Fruit fly (Drosophila melanogaster): ENCODE results near the gene Ipp.
A peak's percentile ranks its signal among the peaks of the same experiment; 100 is the strongest.

Ipp gene

DNA sequence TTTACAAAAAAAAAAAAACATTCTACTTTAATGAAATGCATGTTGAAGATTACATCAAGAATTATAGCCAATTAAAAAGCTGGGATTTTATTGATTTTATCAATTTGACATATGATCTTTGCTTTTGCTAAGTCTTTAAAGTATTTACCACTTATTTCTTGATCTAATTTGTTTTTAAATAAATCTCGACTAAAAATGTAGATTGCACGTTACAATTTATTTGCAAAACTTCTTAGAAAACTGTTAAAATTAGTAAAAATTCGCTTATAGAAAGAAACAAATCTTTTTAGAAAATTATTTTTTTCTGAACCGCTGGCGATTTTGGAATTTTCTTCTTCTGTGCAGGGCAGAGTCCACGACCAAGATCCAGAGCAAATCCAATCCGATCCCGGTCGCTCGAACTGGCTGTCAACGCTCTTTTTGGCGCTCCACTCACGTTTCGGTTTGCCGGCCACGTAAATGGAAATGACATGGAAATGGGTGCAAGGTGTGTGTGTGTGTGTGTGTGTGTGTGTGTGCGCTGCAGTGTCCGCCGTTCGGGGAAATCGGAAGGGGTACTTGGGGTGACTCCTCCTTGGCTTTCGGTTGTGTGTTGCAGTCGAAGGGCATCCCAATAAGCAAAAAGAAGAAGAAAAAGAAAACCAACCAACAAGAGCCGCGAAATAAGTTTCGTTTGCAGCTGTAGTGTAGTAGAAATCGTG lies 43.7 kb downstream of the Ipp start (continued):
- TF ChIP-seq D (optimal IDR thresholded peaks at IDR 0.05): no peak
- TF ChIP-seq D (GFP tag; optimal IDR thresholded peaks at IDR 0.05): peak; percentile 2
- TF ChIP-seq esg (GFP tag; conservative IDR thresholded peaks at IDR 0.05): no peak
- no peak for TF ChIP-seq btn (GFP tag; optimal IDR thresholded peaks at IDR 0.05)
- TF ChIP-seq hkb (optimal IDR thresholded peaks at IDR 0.05): no peak
- TF ChIP-seq hkb (GFP tag; IDR thresholded peaks at IDR 0.05): 0 out of 2 replicates have a peak, but pooled peaks have one; percentile 31
- no peak for TF ChIP-seq prd (optimal IDR thresholded peaks at IDR 0.05)
- no peak for TF ChIP-seq prd (GFP tag; IDR thresholded peaks at IDR 0.05)
- peak; percentile 12 for TF ChIP-seq lab (GFP tag; optimal IDR thresholded peaks at IDR 0.05)
- peak; percentile 10 for TF ChIP-seq CG2712 (tag; optimal IDR thresholded peaks at IDR 0.05)
- no peak for TF ChIP-seq CG7271 (tag; optimal IDR thresholded peaks at IDR 0.05)
- TF ChIP-seq shn (GFP tag; optimal IDR thresholded peaks at IDR 0.05): no peak
- no peak for TF ChIP-seq otp (GFP tag; IDR thresholded peaks at IDR 0.05)
- TF ChIP-seq ind (GFP tag; optimal IDR thresholded peaks at IDR 0.05): peak; percentile 26
- TF ChIP-seq nmo (GFP tag; optimal IDR thresholded peaks at IDR 0.05): peak; percentile 11
- TF ChIP-seq Blimp-1 (GFP tag; optimal IDR thresholded peaks at IDR 0.05): peak; percentile 34
- TF ChIP-seq unpg (GFP tag; optimal IDR thresholded peaks at IDR 0.05): peak; percentile 27
- TF ChIP-seq CG8359 (GFP tag; optimal IDR thresholded peaks at IDR 0.05; ENCODE audit: borderline replicate concordance): peak; percentile 23
- peak; percentile 38; the same call in 1 of the 2 replicates for TF ChIP-seq vvl (GFP tag; IDR thresholded peaks at IDR 0.05)
- peak; percentile 62 for TF ChIP-seq Asciz (GFP tag; optimal IDR thresholded peaks at IDR 0.05)
- peak; percentile 48; the same call in 1 of the 3 replicates for TF ChIP-seq CG17361 (GFP tag; IDR thresholded peaks at IDR 0.05)
- TF ChIP-seq bowl (GFP tag; IDR thresholded peaks at IDR 0.05): no peak
- TF ChIP-seq Xrp1 (GFP tag; IDR thresholded peaks at IDR 0.05): peak; percentile 54
- peak; percentile 28 for TF ChIP-seq CG18262 (tag; optimal IDR thresholded peaks at IDR 0.05)
- no peak for TF ChIP-seq CG18011 (GFP tag; optimal IDR thresholded peaks at IDR 0.05)
- peak; percentile 12 for TF ChIP-seq CG10267 (tag; optimal IDR thresholded peaks at IDR 0.05)
- peak; percentile 56 for TF ChIP-seq gem (tag; optimal IDR thresholded peaks at IDR 0.05)
- peak; percentile 50 for TF ChIP-seq Ptx1 (GFP tag; IDR thresholded peaks at IDR 0.05)
- TF ChIP-seq Ets65A (GFP tag): peak; percentile 48
- TF ChIP-seq Hr51 (GFP tag; optimal IDR thresholded peaks at IDR 0.05): peak in 1 of 2 experiments; percentile 55
- peak; percentile 19 for TF ChIP-seq CG8388 (GFP tag; optimal IDR thresholded peaks at IDR 0.05)
- peak; percentile 59 for TF ChIP-seq CG4424 (GFP tag; optimal IDR thresholded peaks at IDR 0.05)
- TF ChIP-seq ap (GFP tag; IDR thresholded peaks at IDR 0.05): 0 out of 2 replicates have a peak, but pooled peaks have one; percentile 17
- TF ChIP-seq CG10654 (GFP tag; optimal IDR thresholded peaks at IDR 0.05): peak; percentile 23
- TF ChIP-seq Camta (GFP tag; optimal IDR thresholded peaks at IDR 0.05): peak; percentile 32
- TF ChIP-seq cg (GFP tag; optimal IDR thresholded peaks at IDR 0.05): peak; percentile 37
- peak; percentile 3 for TF ChIP-seq CG1792 (GFP tag; optimal IDR thresholded peaks at IDR 0.05)
- 0 out of 2 replicates have a peak, but pooled peaks have one; percentile 7 for TF ChIP-seq Ada2b (GFP tag; IDR thresholded peaks at IDR 0.05)
- TF ChIP-seq CG14710 (tag; optimal IDR thresholded peaks at IDR 0.05): peak; percentile 17
- peak; percentile 52 for TF ChIP-seq CG2678 (tag; optimal IDR thresholded peaks at IDR 0.05)
- TF ChIP-seq CG9932 (GFP tag; IDR thresholded peaks at IDR 0.05): no peak
- TF ChIP-seq CG18764 (GFP tag; optimal IDR thresholded peaks at IDR 0.05): peak; percentile 10
- no peak for TF ChIP-seq oc (tag; optimal IDR thresholded peaks at IDR 0.05)
- TF ChIP-seq Scr (GFP tag; IDR thresholded peaks at IDR 0.05; ENCODE audit: partially characterized antibody): no peak
- peak; percentile 56 for TF ChIP-seq fd96Cb (tag; optimal IDR thresholded peaks at IDR 0.05)
